Fruit fly (Drosophila melanogaster): ENCODE measurements around the gene Spn.
A peak's percentile ranks its signal among the peaks of the same experiment; 100 is the strongest.

- no peak for TF ChIP-seq Fer3 (tag; optimal IDR thresholded peaks at IDR 0.05)
- no peak for TF ChIP-seq CG2202 (tag; optimal IDR thresholded peaks at IDR 0.05)
- peak; percentile 50 for TF ChIP-seq CG9932 (GFP tag; IDR thresholded peaks at IDR 0.05)
- no peak for TF ChIP-seq GATAe (GFP tag; conservative IDR thresholded peaks at IDR 0.05)
- no peak for TF ChIP-seq Hmr (GFP tag; optimal IDR thresholded peaks at IDR 0.05)
- TF ChIP-seq peb (GFP tag; IDR thresholded peaks at IDR 0.05): no peak
These were observed 60.4 kb downstream of the Spn start for dm6 chr3L:2493517-2494182.
